Worm (Caenorhabditis elegans) whole organism, midembryonic: ENCODE data around the gene sas-7.

Experiments
- T22C8.4 ChIP-seq: fragments of 200-800 bp; sonication (Bioruptor generic); IDR thresholded peaks from 2 replicates; pipeline ENCODE4 v1.3.6; 2022; ENCODE audit warnings: missing genetic modification characterization, missing compliant biosample characterization
- cog-1 ChIP-seq: sonication (generic microtip); optimal IDR thresholded peaks from 2 replicates; lab custom pipeline; 2016; ENCODE audit warnings: missing genetic modification characterization, missing compliant biosample characterization
- flt-1 ChIP-seq: fragments of 200-800 bp; sonication (Bioruptor generic); IDR thresholded peaks from 2 replicates; pipeline ENCODE4 v1.3.6; 2022; ENCODE audit warnings: missing genetic modification characterization, missing compliant biosample characterization
- klf-2 ChIP-seq: fragments of 200-800 bp; sonication (Bioruptor generic); conservative IDR thresholded peaks from 2 replicates; pipeline ENCODE4 v1.3.6; 2022; ENCODE audit warnings: missing genetic modification reagents, missing genetic modification characterization, missing compliant biosample characterization
- med-1 ChIP-seq: sonication (generic microtip); optimal IDR thresholded peaks from 2 replicates; lab custom pipeline; 2017; ENCODE audit warnings: missing genetic modification characterization, mild to moderate bottlenecking, missing compliant biosample characterization, antibody characterized with exemption, missing genetic modification reagents; ENCODE audit not compliant: insufficient read depth
- ref-1 ChIP-seq: fragments of 200-800 bp; sonication (Bioruptor generic); conservative IDR thresholded peaks from 2 replicates; pipeline ENCODE4 v1.3.6; 2022; ENCODE audit warnings: missing genetic modification reagents, missing genetic modification characterization, missing compliant biosample characterization
- tab-1 ChIP-seq: fragments of 200-800 bp; sonication (Bioruptor generic); IDR thresholded peaks from 2 replicates; pipeline ENCODE4 v1.3.6; 2022; ENCODE audit warnings: missing genetic modification characterization, missing compliant biosample characterization
- ztf-23 ChIP-seq: fragments of 200-800 bp; sonication (Bioruptor generic); IDR thresholded peaks from 2 replicates; pipeline ENCODE4 v1.3.6; 2022; ENCODE audit warnings: missing genetic modification reagents, missing genetic modification characterization, missing compliant biosample characterization
- ztf-29 ChIP-seq: fragments of 200-800 bp; sonication (Bioruptor generic); IDR thresholded peaks from 2 replicates; pipeline ENCODE4 v1.3.6; 2022; ENCODE audit warnings: missing genetic modification reagents, missing genetic modification characterization, missing compliant biosample characterization

Gene sas-7

ce11 chrIII:10357598-10358186 is 36.9 kb downstream of the sas-7 start, which contains the start of gene umps-1:
Gene umps-1, minus strand, starts transcription at chrIII:10357648.
- TF ChIP-seq ztf-23 (GFP tag; lab: Robert Waterston, UW) (no peak), med-1 (GFP tag; lab: Kevin White, UChicago) (no peak), ref-1 (no peak), tab-1 (GFP tag; lab: Robert Waterston, UW) (no peak), T22C8.4 (no peak), klf-2 (no peak), cog-1 (tag; lab: Kevin White, UChicago) (no peak), ztf-29 (GFP tag; lab: Robert Waterston, UW) (no peak)

DNA sequence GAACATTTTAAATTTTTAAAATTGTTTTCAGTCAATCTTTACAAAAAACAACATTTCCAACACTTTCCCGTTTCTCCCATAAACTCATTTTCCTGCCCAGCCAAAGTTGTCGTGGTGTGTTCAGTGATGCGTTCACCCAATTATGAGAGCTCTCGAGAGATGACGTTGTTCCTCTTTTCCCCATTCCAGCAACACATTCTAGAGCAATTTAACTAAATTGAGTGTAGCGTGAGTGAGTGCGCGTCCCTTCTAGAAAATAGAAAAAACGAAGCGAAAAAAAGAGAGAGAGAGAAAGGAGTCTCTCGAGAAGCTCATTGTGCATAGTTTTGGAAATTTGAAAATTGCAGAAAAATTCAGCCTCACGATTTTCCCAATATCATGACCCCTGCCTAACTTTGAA is 37.9 kb downstream of the sas-7 start:
- TF ChIP-seq cog-1 (tag; lab: Kevin White, UChicago) (no peak), T22C8.4 (no peak), klf-2 (no peak), ref-1 (no peak), ztf-23 (GFP tag; lab: Robert Waterston, UW) (no peak), flt-1 (GFP tag; lab: Robert Waterston, UW) (no peak), med-1 (GFP tag; lab: Kevin White, UChicago) (no peak), ztf-29 (GFP tag; lab: Robert Waterston, UW) (no peak), tab-1 (GFP tag; lab: Robert Waterston, UW) (no peak)

ce11 chrIII:10359916-10360315 is 39.1 kb downstream of the sas-7 start:
- TF ChIP-seq ztf-23 (GFP tag; lab: Robert Waterston, UW), result no peak
- no peak for TF ChIP-seq med-1 (GFP tag; lab: Kevin White, UChicago)
- TF ChIP-seq T22C8.4, result no peak
- no peak for TF ChIP-seq ref-1
- no peak for TF ChIP-seq klf-2

DNA sequence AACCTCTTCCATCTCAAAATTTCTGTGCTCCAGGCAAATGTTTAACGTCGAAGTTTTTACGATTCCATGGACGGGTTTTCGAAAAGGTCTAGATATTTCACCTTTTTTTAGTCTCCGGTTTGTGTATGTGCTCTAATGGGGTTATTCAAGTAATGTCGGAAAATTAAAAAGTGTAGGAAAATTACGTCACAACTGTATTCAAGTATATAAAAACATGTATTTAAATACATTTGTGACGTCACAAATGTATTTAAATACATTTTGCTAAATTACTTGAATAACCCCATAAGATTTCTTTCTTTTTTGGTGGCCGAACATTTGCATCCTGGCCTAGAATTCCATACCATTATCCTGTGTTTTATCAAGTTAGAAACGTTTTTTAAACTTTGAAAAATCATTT is 40.6 kb downstream of the sas-7 start:
- no peak for TF ChIP-seq ztf-29 (GFP tag; lab: Robert Waterston, UW)

- TF ChIP-seq flt-1 (GFP tag; lab: Robert Waterston, UW) (no peak), ztf-29 (GFP tag; lab: Robert Waterston, UW) (no peak), med-1 (GFP tag; lab: Kevin White, UChicago) (no peak), tab-1 (GFP tag; lab: Robert Waterston, UW) (no peak), cog-1 (tag; lab: Kevin White, UChicago) (no peak)
These were observed 42.1 kb downstream of the sas-7 start for ce11 chrIII:10362920-10363319.

DNA sequence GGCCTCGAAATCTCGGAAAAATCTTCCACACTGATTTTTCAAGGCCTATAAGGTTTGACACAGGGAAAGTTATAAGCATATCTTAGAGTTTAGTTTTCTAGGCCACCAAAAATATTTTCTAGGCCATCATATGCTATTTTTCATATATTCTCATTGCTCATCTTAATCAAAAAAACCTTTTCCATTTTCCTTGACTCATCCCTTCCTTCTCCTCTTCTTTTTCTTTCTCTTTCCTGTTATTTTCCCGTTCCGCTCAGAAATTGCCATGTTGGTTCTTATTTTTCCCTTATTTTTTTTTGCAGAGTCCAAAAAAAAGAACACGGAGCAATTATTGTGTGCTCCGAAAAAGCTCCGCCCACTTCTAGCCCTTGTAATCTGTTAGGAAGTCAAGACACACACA is 43.8 kb downstream of the sas-7 start, which contains the start of gene tbc-8:
Gene tbc-8, plus strand, starts transcription at position 301 of the 400 bp plus-strand sequence.
- TF ChIP-seq med-1 (GFP tag; lab: Kevin White, UChicago), result no peak
- no peak for TF ChIP-seq T22C8.4
- no peak for TF ChIP-seq flt-1 (GFP tag; lab: Robert Waterston, UW)
- no peak for TF ChIP-seq tab-1 (GFP tag; lab: Robert Waterston, UW)
- no peak for TF ChIP-seq cog-1 (tag; lab: Kevin White, UChicago)
- no peak for TF ChIP-seq klf-2
- TF ChIP-seq ref-1, result no peak
- no peak for TF ChIP-seq ztf-23 (GFP tag; lab: Robert Waterston, UW)
- TF ChIP-seq ztf-29 (GFP tag; lab: Robert Waterston, UW), result no peak

ce11 chrIII:10367355-10367909 is 46.6 kb downstream of the sas-7 start:
- no peak for TF ChIP-seq klf-2
- no peak for TF ChIP-seq cog-1 (tag; lab: Kevin White, UChicago)
- TF ChIP-seq T22C8.4, result peak; percentile 32; the same call in 1 of the 2 replicates
- TF ChIP-seq ztf-29 (GFP tag; lab: Robert Waterston, UW), result no peak

ce11 chrIII:10373845-10374244 is 53.0 kb downstream of the sas-7 start:
- TF ChIP-seq med-1 (GFP tag; lab: Kevin White, UChicago) (no peak), ztf-23 (GFP tag; lab: Robert Waterston, UW) (no peak), cog-1 (tag; lab: Kevin White, UChicago) (no peak), T22C8.4 (no peak), ref-1 (no peak), tab-1 (GFP tag; lab: Robert Waterston, UW) (no peak), klf-2 (no peak), ztf-29 (GFP tag; lab: Robert Waterston, UW) (no peak), flt-1 (GFP tag; lab: Robert Waterston, UW) (no peak)
